Worm (Caenorhabditis elegans): Measurements from ENCODE around the gene ZK287.7.

- no peak for TF ChIP-seq sox-4 (tag; optimal IDR thresholded peaks at IDR 0.05)
- no peak for TF ChIP-seq ceh-45 (GFP tag; IDR thresholded peaks at IDR 0.05)
- no peak for TF ChIP-seq ama-1 (optimal IDR thresholded peaks at IDR 0.05)
- TF ChIP-seq fkh-10 (GFP tag; optimal IDR thresholded peaks at IDR 0.05): no peak
- peak; percentile 14 for TF ChIP-seq elt-2 (tag; optimal IDR thresholded peaks at IDR 0.05)
- TF ChIP-seq nfya-1 (tag; optimal IDR thresholded peaks at IDR 0.05): peak; percentile 45
- no peak for TF ChIP-seq hlh-15 (tag; optimal IDR thresholded peaks at IDR 0.05)
- no peak for TF ChIP-seq pqm-1 (tag; optimal IDR thresholded peaks at IDR 0.05)
- TF ChIP-seq tbx-2 (tag; optimal IDR thresholded peaks at IDR 0.05): no peak
- no peak for TF ChIP-seq eyg-1 (tag; optimal IDR thresholded peaks at IDR 0.05)
- TF ChIP-seq lin-11 (tag; optimal IDR thresholded peaks at IDR 0.05): no peak
- no peak for TF ChIP-seq ceh-48 (tag; optimal IDR thresholded peaks at IDR 0.05)
- no peak for TF ChIP-seq ceh-6 (GFP tag; optimal IDR thresholded peaks at IDR 0.05)
Observed at ce11 chrV:9729462-9730162, 36.8 kb downstream of the ZK287.7 start, which contains the start of the genes aagr-3 and drap-1.

All from whole organism, late embryonic.